Worm (Caenorhabditis elegans) whole organism, L1 larva: ENCODE results near the gene srbc-9.

Experiments
- C04F5.9 ChIP-seq: sonication (generic microtip); optimal IDR thresholded peaks from 2 replicates; lab custom pipeline; 2016; ENCODE audit warnings: missing genetic modification characterization, missing compliant biosample characterization
- aha-1 ChIP-seq: fragments of 150-350 bp; optimal IDR thresholded peaks from 2 replicates; lab custom pipeline; 2014; ENCODE audit warnings: missing biosample characterization, missing genetic modification characterization
- ama-1 ChIP-seq: fragments of 150-350 bp; optimal IDR thresholded peaks from 2 replicates; lab custom pipeline; 2014
- ceh-8 ChIP-seq: fragments of 200-800 bp; sonication (Bioruptor generic); optimal IDR thresholded peaks from 2 replicates; lab custom pipeline; 2018; ENCODE audit warnings: mild to moderate bottlenecking, missing genetic modification characterization, moderate library complexity, missing compliant biosample characterization
- ces-1 ChIP-seq: fragments of 150-350 bp; optimal IDR thresholded peaks from 2 replicates; lab custom pipeline; 2014; ENCODE audit warnings: missing biosample characterization, missing genetic modification reagents, missing genetic modification characterization
- efl-1 ChIP-seq, 4 experiments: fragments of 150-350 bp; optimal IDR thresholded peaks in 3 of 4; peaks in 1 of 4; 1 replicate in 1 of 4; 2 replicates in 3 of 4; lab custom pipeline; 2014; ENCODE audit warnings: missing biosample characterization in 2 of 4, missing genetic modification characterization in 2 of 4, missing genetic modification reagents in 2 of 4
- elt-2 ChIP-seq: sonication (generic microtip); optimal IDR thresholded peaks from 2 replicates; lab custom pipeline; 2016; ENCODE audit warnings: missing genetic modification characterization, mild to moderate bottlenecking, inconsistent platforms, missing compliant biosample characterization, missing genetic modification reagents
- ets-5 ChIP-seq: fragments of 200-800 bp; sonication (Bioruptor generic); IDR thresholded peaks from 2 replicates; pipeline ENCODE4 v1.3.6; 2022; ENCODE audit warnings: missing genetic modification characterization, missing compliant biosample characterization
- fkh-10 ChIP-seq: sonication (generic microtip); optimal IDR thresholded peaks from 2 replicates; lab custom pipeline; 2017; ENCODE audit warnings: missing biosample characterization, missing genetic modification reagents, missing genetic modification characterization
- fos-1 ChIP-seq: fragments of 150-350 bp; optimal IDR thresholded peaks from 2 replicates; lab custom pipeline; 2014; ENCODE audit warnings: missing biosample characterization, missing genetic modification characterization
- grh-1 ChIP-seq: fragments of 200-800 bp; sonication (Bioruptor generic); IDR thresholded peaks from 2 replicates; pipeline ENCODE4 v1.3.6; 2022; ENCODE audit warnings: missing genetic modification reagents, missing genetic modification characterization, missing compliant biosample characterization
- hlh-17 ChIP-seq: fragments of 200-800 bp; sonication (Bioruptor generic); optimal IDR thresholded peaks from 2 replicates; lab custom pipeline; 2018; ENCODE audit warnings: missing genetic modification characterization, mild to moderate bottlenecking, missing compliant biosample characterization, moderate library complexity, borderline replicate concordance
- hpl-2 ChIP-seq: fragments of 150-350 bp; optimal IDR thresholded peaks from 2 replicates; lab custom pipeline; 2014; ENCODE audit warnings: missing biosample characterization, missing genetic modification reagents, missing genetic modification characterization
- isw-1 ChIP-seq: fragments of 200-800 bp; sonication (Bioruptor generic); IDR thresholded peaks from 2 replicates; pipeline ENCODE4 v1.3.6; 2022; ENCODE audit warnings: missing genetic modification characterization, missing compliant biosample characterization
- jun-1 ChIP-seq: fragments of 150-350 bp; optimal IDR thresholded peaks from 2 replicates; lab custom pipeline; 2014; ENCODE audit warnings: missing biosample characterization, missing genetic modification reagents, missing genetic modification characterization
- lin-14 ChIP-seq: fragments of 200-800 bp; sonication (Bioruptor generic); optimal IDR thresholded peaks from 2 replicates; lab custom pipeline; 2018; ENCODE audit warnings: mild to moderate bottlenecking, missing genetic modification characterization, moderate library complexity, missing compliant biosample characterization
- lin-15B ChIP-seq: fragments of 150-350 bp; sonication (generic microtip); optimal IDR thresholded peaks from 3 replicates; lab custom pipeline; 2014; ENCODE audit warnings: missing biosample characterization, missing genetic modification characterization
- lin-39 ChIP-seq: fragments of 150-350 bp; optimal IDR thresholded peaks from 2 replicates; lab custom pipeline; 2014; ENCODE audit warnings: missing biosample characterization, missing genetic modification reagents, missing genetic modification characterization
- lir-3 ChIP-seq: sonication (generic microtip); optimal IDR thresholded peaks from 2 replicates; lab custom pipeline; 2016; ENCODE audit warnings: mild to moderate bottlenecking, missing genetic modification characterization, moderate library complexity, missing compliant biosample characterization; ENCODE audit not compliant: poor library complexity
- nhr-11 ChIP-seq: fragments of 150-350 bp; optimal IDR thresholded peaks from 2 replicates; lab custom pipeline; 2014; ENCODE audit warnings: missing biosample characterization, missing genetic modification characterization
- nhr-12 ChIP-seq: sonication (generic microtip); optimal IDR thresholded peaks from 2 replicates; lab custom pipeline; 2017; ENCODE audit warnings: missing biosample characterization, missing genetic modification characterization
- nhr-19 ChIP-seq: fragments of 200-800 bp; sonication (Bioruptor generic); conservative IDR thresholded peaks from 2 replicates; pipeline ENCODE4 v1.3.6; 2022; ENCODE audit warnings: missing genetic modification characterization, missing compliant biosample characterization
- nhr-47 ChIP-seq: sonication (generic microtip); optimal IDR thresholded peaks from 2 replicates; lab custom pipeline; 2016; ENCODE audit warnings: mild to moderate bottlenecking, missing genetic modification characterization, moderate library complexity, missing compliant biosample characterization
- nhr-76 ChIP-seq: sonication (generic microtip); optimal IDR thresholded peaks from 2 replicates; lab custom pipeline; 2017; ENCODE audit warnings: missing biosample characterization, missing genetic modification characterization
- nhr-77 ChIP-seq: fragments of 150-350 bp; optimal IDR thresholded peaks from 2 replicates; lab custom pipeline; 2014; ENCODE audit warnings: missing biosample characterization, missing genetic modification characterization
- nhr-85 ChIP-seq: sonication (generic microtip); peaks from one replicate; lab custom pipeline; 2016; ENCODE audit warnings: missing genetic modification characterization, inconsistent platforms, missing compliant biosample characterization
- nhr-90 ChIP-seq: sonication (generic microtip); optimal IDR thresholded peaks from 2 replicates; lab custom pipeline; 2016; ENCODE audit warnings: mild to moderate bottlenecking, missing genetic modification characterization, missing compliant biosample characterization; ENCODE audit not compliant: poor library complexity
- pag-3 ChIP-seq: sonication (generic microtip); optimal IDR thresholded peaks from 2 replicates; lab custom pipeline; 2017; ENCODE audit warnings: missing genetic modification characterization, mild to moderate bottlenecking, missing compliant biosample characterization, antibody characterized with exemption, borderline replicate concordance; ENCODE audit not compliant: insufficient read depth
- pax-3 ChIP-seq: fragments of 200-800 bp; sonication (Bioruptor generic); optimal IDR thresholded peaks from 2 replicates; lab custom pipeline; 2018; ENCODE audit warnings: mild to moderate bottlenecking, missing genetic modification characterization, moderate library complexity, missing compliant biosample characterization
- rnt-1 ChIP-seq: sonication (generic microtip); optimal IDR thresholded peaks from 2 replicates; lab custom pipeline; 2016; ENCODE audit warnings: mild to moderate bottlenecking, missing genetic modification characterization, moderate library complexity, missing compliant biosample characterization
- snpc-4 ChIP-seq: fragments of 150-350 bp; optimal IDR thresholded peaks from 2 replicates; lab custom pipeline; 2014; ENCODE audit warnings: missing biosample characterization, missing genetic modification characterization
- sptf-1 ChIP-seq: fragments of 150-350 bp; optimal IDR thresholded peaks from 2 replicates; lab custom pipeline; 2014; ENCODE audit warnings: missing biosample characterization, missing genetic modification characterization
- tbx-2 ChIP-seq: sonication (generic microtip); optimal IDR thresholded peaks from 2 replicates; lab custom pipeline; 2016; ENCODE audit warnings: missing genetic modification characterization, missing compliant biosample characterization
- unc-30 ChIP-seq: sonication (generic microtip); optimal IDR thresholded peaks from 2 replicates; lab custom pipeline; 2017; ENCODE audit warnings: missing biosample characterization, missing genetic modification characterization
- unc-62 ChIP-seq: fragments of 150-350 bp; optimal IDR thresholded peaks from 2 replicates; lab custom pipeline; 2014; ENCODE audit warnings: missing biosample characterization, missing genetic modification reagents, missing genetic modification characterization
- unc-98 ChIP-seq: fragments of 200-800 bp; sonication (Bioruptor generic); IDR thresholded peaks from 2 replicates; pipeline ENCODE4 v1.3.6; 2022; ENCODE audit warnings: missing genetic modification characterization, missing compliant biosample characterization
- vab-15 ChIP-seq: sonication (generic microtip); optimal IDR thresholded peaks from 2 replicates; lab custom pipeline; 2017; ENCODE audit warnings: missing genotype, mild to moderate bottlenecking, missing genetic modification characterization, missing compliant biosample characterization

The srbc-9 gene

DNA sequence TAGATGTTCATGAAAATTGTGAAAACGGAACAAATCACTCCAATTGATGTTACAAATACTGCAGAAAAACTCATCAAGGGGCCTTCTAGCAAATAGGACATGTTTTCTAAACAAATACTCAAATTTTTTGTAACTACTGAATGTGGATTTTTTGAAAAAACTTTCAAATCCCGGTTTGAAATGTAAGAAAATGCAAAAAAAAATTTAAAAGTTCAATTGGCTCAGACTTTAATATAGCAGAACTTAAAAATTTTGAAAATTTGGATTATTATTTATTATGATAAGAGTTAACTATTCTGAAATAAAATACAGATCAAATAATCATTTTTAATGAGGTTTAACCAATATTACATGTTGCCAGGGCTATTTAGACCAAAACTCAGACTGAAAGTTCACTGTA, at the start of gene srbc-9:
srbc-9 (minus strand) TSS at position 101 of the 400 bp plus-strand sequence.
- TF ChIP-seq elt-2 (tag; lab: Kevin White, UChicago) = no peak
- TF ChIP-seq fos-1 = no peak

DNA sequence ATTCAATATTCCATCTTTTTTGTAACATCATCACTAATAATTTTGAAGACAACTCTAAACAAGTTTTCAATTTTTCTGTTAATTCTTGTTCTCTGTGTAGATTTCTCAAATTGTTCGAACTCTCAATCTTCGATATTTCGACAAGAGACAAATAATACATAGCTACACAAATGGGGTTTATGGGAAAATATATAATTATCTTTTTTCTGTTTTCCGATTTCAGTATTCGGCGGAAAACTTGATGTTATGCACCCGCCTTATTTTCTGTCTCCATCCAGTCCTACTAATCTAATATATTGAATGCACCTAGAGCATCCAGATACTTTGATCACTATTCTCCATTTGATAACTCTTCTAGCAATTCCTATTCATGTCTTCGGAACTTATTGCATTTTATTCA, 48.8 kb upstream of the srbc-9 start, which contains the start of gene srh-268:
srh-268 (plus strand) TSS at position 301 of the 400 bp plus-strand sequence.
- no peak for TF ChIP-seq aha-1 (tag; lab: Kevin White, UChicago)
- TF ChIP-seq isw-1 (GFP tag; lab: Robert Waterston, UW) = no peak
- TF ChIP-seq ces-1 = no peak
- TF ChIP-seq hpl-2 (GFP tag; lab: Kevin White, UChicago) = no peak
- no peak for TF ChIP-seq grh-1 (GFP tag; lab: Robert Waterston, UW)
- TF ChIP-seq vab-15 (tag; lab: Kevin White, UChicago) = no peak
- no peak for TF ChIP-seq lin-39 (tag; lab: Kevin White, UChicago)
- TF ChIP-seq nhr-11 (tag; lab: Kevin White, UChicago) = no peak
- TF ChIP-seq ets-5 = no peak
- TF ChIP-seq, all 84 proteins: peak for 0

DNA sequence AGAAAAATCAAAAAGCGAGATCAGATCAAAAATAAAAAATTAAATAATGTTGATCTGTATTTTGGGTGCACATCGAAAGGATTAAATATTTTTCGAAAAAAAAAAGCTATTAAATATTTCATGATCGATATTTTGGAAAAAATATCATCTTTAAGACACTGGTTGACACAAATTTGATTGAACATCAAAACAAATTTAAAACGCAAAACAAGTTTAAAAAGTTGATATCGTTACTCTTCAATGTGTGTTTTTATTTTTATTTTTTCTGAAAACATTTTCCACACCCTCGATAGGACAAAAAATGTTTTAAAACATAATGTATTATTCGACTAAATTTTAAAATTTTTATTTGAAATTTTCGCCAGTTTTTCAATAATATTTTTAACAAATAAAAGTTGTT, 47.8 kb upstream of the srbc-9 start, which contains the start of gene C54F6.12:
C54F6.12 (minus strand) TSS at position 101 of the 400 bp plus-strand sequence.
- no peak for TF ChIP-seq sptf-1 (tag; lab: Kevin White, UChicago)
- TF ChIP-seq nhr-90 (tag; lab: Kevin White, UChicago) = no peak
- TF ChIP-seq unc-98 = no peak
- no peak for TF ChIP-seq nhr-77 (tag; lab: Kevin White, UChicago)
- TF ChIP-seq nhr-12 (tag; lab: Kevin White, UChicago) = no peak
- no peak for TF ChIP-seq unc-62 (GFP tag; lab: Kevin White, UChicago)
- no peak for TF ChIP-seq pax-3 (tag; lab: Kevin White, UChicago)
- no peak for TF ChIP-seq jun-1 (tag; lab: Kevin White, UChicago)
- no peak for TF ChIP-seq nhr-47
- no peak for TF ChIP-seq lin-15B (tag; lab: Kevin White, UChicago)
- TF ChIP-seq efl-1 (optimal IDR thresholded peaks at IDR 0.05; lab: Kevin White, UChicago) = no peak
- TF ChIP-seq efl-1 (GFP tag; optimal IDR thresholded peaks at IDR 0.05 in 1 of 2; lab: Kevin White, UChicago) = no peak
- no peak for TF ChIP-seq nhr-85 (tag; lab: Kevin White, UChicago)
- TF ChIP-seq ama-1 = no peak
- TF ChIP-seq hlh-17 (GFP tag; lab: Kevin White, UChicago) = no peak
- no peak for TF ChIP-seq nhr-11 (tag; lab: Kevin White, UChicago)
- no peak for TF ChIP-seq C04F5.9 (tag; lab: Kevin White, UChicago)
- TF ChIP-seq lir-3 = no peak

DNA sequence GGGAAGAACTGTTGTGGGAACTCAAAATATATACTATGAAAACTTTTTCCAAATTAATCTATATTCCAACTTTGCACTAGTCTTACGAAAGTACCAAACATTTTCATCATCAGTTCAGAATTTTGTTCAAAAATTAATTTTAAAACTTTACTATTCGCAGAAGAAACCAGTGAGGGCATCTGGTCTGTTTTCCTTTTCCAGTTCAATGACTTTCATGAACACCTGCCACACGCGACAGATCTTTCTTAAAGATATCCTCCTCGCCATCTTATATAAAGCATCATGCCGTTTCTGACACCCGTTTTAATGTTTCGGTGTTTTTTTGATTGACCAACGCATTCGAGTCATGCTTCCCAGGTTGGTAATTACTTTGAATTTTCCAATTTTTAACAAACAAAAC, 42.7 kb upstream of the srbc-9 start, which contains the start of gene C54F6.3:
C54F6.3 (plus strand) TSS at position 301 of the 400 bp plus-strand sequence.
- TF ChIP-seq ets-5 = no peak
- no peak for TF ChIP-seq efl-1 (optimal IDR thresholded peaks at IDR 0.05; lab: Kevin White, UChicago)
- peak in 1 of 2 experiments; percentile 50 for TF ChIP-seq efl-1 (GFP tag; optimal IDR thresholded peaks at IDR 0.05 in 1 of 2; lab: Kevin White, UChicago)
- TF ChIP-seq hpl-2 (GFP tag; lab: Kevin White, UChicago) = no peak
- TF ChIP-seq fkh-10 = no peak
- TF ChIP-seq nhr-76 (tag; lab: Kevin White, UChicago) = no peak
- TF ChIP-seq ceh-8 (GFP tag; lab: Kevin White, UChicago) = no peak
- TF ChIP-seq snpc-4 (tag; lab: Kevin White, UChicago) = no peak

DNA sequence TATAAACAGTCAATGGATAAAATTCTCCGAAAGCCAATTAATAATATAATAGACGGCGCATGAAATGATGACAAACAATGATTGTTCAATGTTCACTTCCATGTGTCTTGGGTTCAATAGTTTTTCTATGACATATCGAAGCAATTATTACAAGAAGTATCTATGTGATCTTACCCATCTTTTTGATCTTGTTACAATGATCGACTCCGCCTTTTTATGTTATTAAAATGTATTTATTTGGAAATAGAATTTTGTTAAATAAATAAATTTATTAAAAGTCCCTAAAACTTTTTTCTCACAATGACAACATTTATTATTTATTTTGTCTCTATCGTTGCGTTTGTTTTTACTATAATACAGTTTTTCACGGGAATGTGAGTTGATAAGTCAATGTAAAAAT, 39.6 kb upstream of the srbc-9 start, which contains the start of gene swt-2:
swt-2 (plus strand) TSS at position 301 of the 400 bp plus-strand sequence.
- no peak for TF ChIP-seq unc-30
- no peak for TF ChIP-seq nhr-19 (GFP tag; lab: Robert Waterston, UW)
- no peak for TF ChIP-seq lin-14 (GFP tag; lab: Kevin White, UChicago)
- no peak for TF ChIP-seq rnt-1 (tag; lab: Kevin White, UChicago)
- TF ChIP-seq tbx-2 = no peak
- TF ChIP-seq pag-3 = no peak
- no peak for TF ChIP-seq lin-15B (tag; lab: Kevin White, UChicago)
